Worm (Caenorhabditis elegans): ENCODE results near the gene sad-1.

DNA sequence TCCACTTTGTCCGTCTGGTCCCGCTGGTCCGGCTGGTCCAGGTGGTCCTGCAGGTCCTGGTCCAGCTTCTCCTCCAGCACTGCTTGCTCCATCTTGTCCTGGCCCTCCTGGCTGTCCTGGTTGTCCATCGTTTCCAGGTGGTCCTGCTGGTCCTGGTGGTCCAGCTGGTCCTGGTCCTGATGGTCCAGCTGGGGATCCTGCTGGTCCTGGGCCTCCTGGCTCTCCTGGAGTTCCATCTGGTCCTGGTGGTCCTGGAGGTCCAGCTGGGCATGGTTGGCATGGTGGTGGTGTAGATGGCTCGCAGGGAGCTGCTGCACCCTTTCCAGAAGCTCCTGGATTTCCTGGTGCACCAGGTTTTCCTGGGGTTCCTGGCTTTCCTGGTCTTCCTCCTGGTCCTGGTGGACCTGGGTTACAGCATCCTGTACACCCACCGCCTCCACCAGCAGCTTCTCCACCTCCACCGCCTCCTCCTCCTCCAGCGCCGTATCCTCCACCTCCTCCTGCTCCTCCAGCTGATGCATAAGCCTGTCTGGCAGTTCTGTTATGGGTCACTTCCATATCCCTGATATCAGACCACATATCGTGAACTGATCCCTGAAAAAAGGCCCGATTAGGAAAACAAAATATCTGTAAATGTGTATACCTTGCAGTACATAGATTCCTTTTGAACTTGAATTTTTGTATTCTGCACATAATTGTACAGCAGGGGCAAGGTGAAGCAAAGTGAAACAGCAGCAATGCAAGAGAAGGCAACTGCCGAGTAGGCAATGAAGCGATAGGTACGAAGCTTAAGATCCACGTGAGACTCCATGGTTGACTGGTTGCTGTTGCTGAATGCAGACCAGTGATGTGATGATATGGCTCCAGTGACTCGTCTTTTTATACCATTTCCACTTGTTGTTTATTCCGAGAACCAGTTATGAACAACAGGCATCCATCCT, 33.3 kb downstream of the sad-1 start, which contains the start of gene col-183:
- TF ChIP-seq unc-39 (tag; optimal IDR thresholded peaks at IDR 0.05) (no peak), php-3 (GFP tag; IDR thresholded peaks at IDR 0.05) (no peak), Y75B8A.6 (GFP tag; IDR thresholded peaks at IDR 0.05) (no peak), nhr-11 (tag; optimal IDR thresholded peaks at IDR 0.05) (no peak)
